Fruit fly (Drosophila melanogaster) whole organism, embryonic: ENCODE measurements around the gene CG42827.

ENCODE experiments used
- Asciz ChIP-seq: fragments of 200-800 bp; sonication (Bioruptor generic); optimal IDR thresholded peaks from 2 replicates; lab custom pipeline; 2017; ENCODE audit warnings: missing biosample characterization, mild to moderate bottlenecking, missing genetic modification characterization, missing genetic modification reagents
- Atf-2 ChIP-seq: fragments of 200-800 bp; sonication (Bioruptor generic); optimal IDR thresholded peaks from 2 replicates; lab custom pipeline; 2016; ENCODE audit warnings: missing biosample characterization, missing genetic modification characterization
- CG10209 ChIP-seq: fragments of 200-800 bp; sonication (Bioruptor generic); optimal IDR thresholded peaks from 3 replicates; lab custom pipeline; 2017; ENCODE audit warnings: missing biosample characterization, mild to moderate bottlenecking, missing genetic modification characterization, missing genetic modification reagents
- CG11695 ChIP-seq: fragments of 200-800 bp; sonication (Bioruptor generic); IDR thresholded peaks from 3 replicates; pipeline ENCODE4 v1.3.6; 2022; ENCODE audit warnings: missing biosample characterization, missing genetic modification characterization
- CG12155 ChIP-seq: fragments of 200-800 bp; sonication (Bioruptor generic); optimal IDR thresholded peaks from 3 replicates; lab custom pipeline; 2016; ENCODE audit warnings: missing biosample characterization, missing genetic modification characterization
- CG12236 ChIP-seq: fragments of 200-800 bp; sonication (Bioruptor generic); optimal IDR thresholded peaks from 2 replicates; lab custom pipeline; 2016; ENCODE audit warnings: missing biosample characterization, missing genetic modification characterization
- CG12391 ChIP-seq: fragments of 200-800 bp; sonication (Bioruptor generic); optimal IDR thresholded peaks from 3 replicates; lab custom pipeline; 2018; ENCODE audit warnings: missing biosample characterization, mild to moderate bottlenecking, missing genetic modification characterization, moderate library complexity
- CG12942 ChIP-seq: fragments of 200-800 bp; sonication (Bioruptor generic); optimal IDR thresholded peaks from 3 replicates; lab custom pipeline; 2016; ENCODE audit warnings: missing biosample characterization, missing genetic modification characterization
- CG14710 ChIP-seq: fragments of 200-800 bp; sonication (Bioruptor generic); optimal IDR thresholded peaks from 3 replicates; lab custom pipeline; 2019; ENCODE audit warnings: missing biosample characterization, mild to moderate bottlenecking, missing genetic modification characterization, moderate library complexity
- CG15601 ChIP-seq: fragments of 200-800 bp; sonication (Bioruptor generic); optimal IDR thresholded peaks from 3 replicates; lab custom pipeline; 2019; ENCODE audit warnings: missing biosample characterization, mild to moderate bottlenecking, missing genetic modification characterization, moderate library complexity
- CG16815 ChIP-seq: fragments of 200-800 bp; sonication (Bioruptor generic); optimal IDR thresholded peaks from 3 replicates; lab custom pipeline; 2017; ENCODE audit warnings: missing biosample characterization, mild to moderate bottlenecking, missing genetic modification characterization
- CG31441 ChIP-seq: fragments of 200-800 bp; sonication (Bioruptor generic); IDR thresholded peaks from 2 replicates; pipeline ENCODE4 v1.3.6; 2022; ENCODE audit warnings: missing biosample characterization, missing genetic modification characterization
- CG3407 ChIP-seq: fragments of 200-800 bp; sonication (Bioruptor generic); optimal IDR thresholded peaks from 2 replicates; lab custom pipeline; 2018; ENCODE audit warnings: missing biosample characterization, mild to moderate bottlenecking, missing genetic modification characterization
- CG3995 ChIP-seq: fragments of 200-800 bp; sonication (Bioruptor generic); optimal IDR thresholded peaks from 3 replicates; lab custom pipeline; 2016; ENCODE audit warnings: missing biosample characterization, missing genetic modification characterization
- CG5953 ChIP-seq: fragments of 200-800 bp; sonication (Bioruptor generic); IDR thresholded peaks from 2 replicates; pipeline ENCODE4 v1.3.6; 2022; ENCODE audit warnings: missing biosample characterization, missing genetic modification characterization
- CG6654 ChIP-seq: fragments of 200-800 bp; sonication (Bioruptor generic); optimal IDR thresholded peaks from 2 replicates; lab custom pipeline; 2017; ENCODE audit warnings: missing biosample characterization, mild to moderate bottlenecking, missing genetic modification characterization
- CG6689 ChIP-seq: fragments of 200-800 bp; sonication (Bioruptor generic); IDR thresholded peaks from 2 replicates; pipeline ENCODE4 v1.3.6; 2022; ENCODE audit warnings: missing biosample characterization, missing genetic modification characterization
- CG6854 ChIP-seq: fragments of 200-800 bp; sonication (Bioruptor generic); optimal IDR thresholded peaks from 3 replicates; lab custom pipeline; 2017; ENCODE audit warnings: missing biosample characterization, mild to moderate bottlenecking, missing genetic modification characterization
- CG8388 ChIP-seq: fragments of 200-800 bp; sonication (Bioruptor generic); optimal IDR thresholded peaks from 2 replicates; lab custom pipeline; 2019; ENCODE audit warnings: missing biosample characterization, mild to moderate bottlenecking, missing genetic modification characterization, moderate library complexity
- CG9437 ChIP-seq: fragments of 200-800 bp; sonication (Bioruptor generic); optimal IDR thresholded peaks from 2 replicates; lab custom pipeline; 2018; ENCODE audit warnings: missing biosample characterization, mild to moderate bottlenecking, missing genetic modification characterization
- CG9727 ChIP-seq: fragments of 200-800 bp; sonication (Bioruptor generic); optimal IDR thresholded peaks from 3 replicates; lab custom pipeline; 2017; ENCODE audit warnings: missing biosample characterization, mild to moderate bottlenecking, missing genetic modification characterization
- Camta ChIP-seq: fragments of 200-800 bp; sonication (Bioruptor generic); optimal IDR thresholded peaks from 2 replicates; lab custom pipeline; 2016; ENCODE audit warnings: missing biosample characterization, missing genetic modification characterization
- Dll ChIP-seq: fragments of 200-800 bp; sonication (Bioruptor generic); IDR thresholded peaks from 4 replicates; pipeline ENCODE4 v1.3.6; 2022; ENCODE audit warnings: missing biosample characterization, missing genetic modification characterization; ENCODE audit not compliant: partially characterized antibody
- Fer3 ChIP-seq: fragments of 200-800 bp; sonication (Bioruptor generic); optimal IDR thresholded peaks from 2 replicates; lab custom pipeline; 2018; ENCODE audit warnings: missing biosample characterization, mild to moderate bottlenecking, missing genetic modification characterization, moderate library complexity
- Hand ChIP-seq: fragments of 200-800 bp; sonication (Bioruptor generic); optimal IDR thresholded peaks from 2 replicates; lab custom pipeline; 2017; ENCODE audit warnings: mild to moderate bottlenecking, missing biosample characterization, missing genetic modification reagents, missing genetic modification characterization
- HmgD ChIP-seq: fragments of 200-800 bp; sonication (Bioruptor generic); optimal IDR thresholded peaks from 3 replicates; lab custom pipeline; 2016; ENCODE audit warnings: missing biosample characterization, missing genetic modification characterization
- Hr51 ChIP-seq, 2 experiments: fragments of 200-800 bp; sonication (Bioruptor generic); optimal IDR thresholded peaks; 2 replicates in 1 of 2; 3 replicates in 1 of 2; lab custom pipeline; 2016 to 2018; ENCODE audit warnings: missing biosample characterization in 2 of 2, missing genetic modification characterization in 2 of 2, mild to moderate bottlenecking in 1 of 2, moderate library complexity in 1 of 2
- NK7.1 ChIP-seq: fragments of 200-800 bp; sonication (Bioruptor generic); optimal IDR thresholded peaks from 3 replicates; lab custom pipeline; 2016; ENCODE audit warnings: missing biosample characterization, missing genetic modification characterization
- PHDP ChIP-seq: fragments of 200-800 bp; sonication (Bioruptor generic); optimal IDR thresholded peaks from 3 replicates; lab custom pipeline; 2018; ENCODE audit warnings: missing biosample characterization, mild to moderate bottlenecking, missing genetic modification characterization, moderate library complexity
- Sox100B ChIP-seq: fragments of 200-800 bp; sonication (Bioruptor generic); optimal IDR thresholded peaks from 3 replicates; lab custom pipeline; 2018; ENCODE audit warnings: missing biosample characterization, mild to moderate bottlenecking, missing genetic modification characterization
- Sry-β ChIP-seq: fragments of 200-800 bp; sonication (Bioruptor generic); optimal IDR thresholded peaks from 2 replicates; lab custom pipeline; 2018; ENCODE audit warnings: missing biosample characterization, mild to moderate bottlenecking, missing genetic modification characterization, moderate library complexity
- ase ChIP-seq: fragments of 200-800 bp; sonication (Bioruptor generic); IDR thresholded peaks from 3 replicates; pipeline ENCODE4 v1.3.6; 2022; ENCODE audit warnings: missing biosample characterization, missing genetic modification characterization
- az2 ChIP-seq: fragments of 200-800 bp; sonication (Bioruptor generic); optimal IDR thresholded peaks from 3 replicates; lab custom pipeline; 2016; ENCODE audit warnings: missing biosample characterization, missing genetic modification characterization
- bab2 ChIP-seq: fragments of 200-800 bp; sonication (Bioruptor generic); optimal IDR thresholded peaks from 2 replicates; lab custom pipeline; 2016; ENCODE audit warnings: missing biosample characterization, missing genetic modification characterization
- cg ChIP-seq: fragments of 200-800 bp; sonication (Bioruptor generic); optimal IDR thresholded peaks from 3 replicates; lab custom pipeline; 2019; ENCODE audit warnings: missing biosample characterization, mild to moderate bottlenecking, missing genetic modification characterization, moderate library complexity
- dan ChIP-seq: fragments of 200-800 bp; sonication (Bioruptor generic); IDR thresholded peaks from 2 replicates; pipeline ENCODE4 v1.3.6; 2022; ENCODE audit warnings: missing biosample characterization, missing genetic modification characterization
- dysf ChIP-seq: fragments of 200-800 bp; sonication (Bioruptor generic); IDR thresholded peaks from 3 replicates; pipeline ENCODE4 v1.3.6; 2022; ENCODE audit warnings: missing biosample characterization, missing genetic modification characterization
- grau ChIP-seq: fragments of 200-800 bp; optimal IDR thresholded peaks from 3 replicates; lab custom pipeline; 2019; ENCODE audit warnings: missing biosample characterization, mild to moderate bottlenecking, missing genetic modification characterization, moderate library complexity
- gsb-n ChIP-seq: fragments of 200-800 bp; sonication (Bioruptor generic); optimal IDR thresholded peaks from 3 replicates; lab custom pipeline; 2018; ENCODE audit warnings: missing biosample characterization, mild to moderate bottlenecking, missing genetic modification characterization
- gt ChIP-seq: fragments of 200-800 bp; sonication (Bioruptor generic); IDR thresholded peaks from 2 replicates; pipeline ENCODE4 v1.3.6; 2022; ENCODE audit warnings: missing biosample characterization, missing genetic modification characterization
- hkb ChIP-seq, 2 experiments: fragments of 200-800 bp in 1 of 2; fragments of >200 bp in 1 of 2; sonication (Bioruptor generic) in 1 of 2; IDR thresholded peaks in 1 of 2; optimal IDR thresholded peaks in 1 of 2; 2 replicates each; pipeline versions ENCODE4 v1.3.6 to Lab custom; 2017 to 2022; ENCODE audit warnings: missing biosample characterization in 1 of 2, missing genetic modification characterization in 1 of 2
- jing ChIP-seq: fragments of 200-800 bp; sonication (Bioruptor generic); optimal IDR thresholded peaks from 2 replicates; lab custom pipeline; 2018; ENCODE audit warnings: missing biosample characterization, mild to moderate bottlenecking, missing genetic modification characterization
- knrl ChIP-seq: fragments of 200-800 bp; sonication (Bioruptor generic); IDR thresholded peaks from 3 replicates; pipeline ENCODE4 v1.3.6; 2022; ENCODE audit warnings: missing biosample characterization, missing genetic modification characterization; ENCODE audit not compliant: partially characterized antibody
- lab ChIP-seq: fragments of 200-800 bp; sonication (Bioruptor generic); optimal IDR thresholded peaks from 3 replicates; lab custom pipeline; 2017; ENCODE audit warnings: missing biosample characterization, missing genetic modification characterization, mild to moderate bottlenecking, moderate library complexity, missing genetic modification reagents
- pum ChIP-seq: fragments of 200-800 bp; sonication (Bioruptor generic); optimal IDR thresholded peaks from 2 replicates; lab custom pipeline; 2016; ENCODE audit warnings: missing biosample characterization, missing genetic modification characterization
- salm ChIP-seq: fragments of 200-800 bp; sonication (Bioruptor generic); optimal IDR thresholded peaks from 2 replicates; lab custom pipeline; 2018; ENCODE audit warnings: missing biosample characterization, mild to moderate bottlenecking, missing genetic modification characterization
- zen ChIP-seq: fragments of 200-800 bp; sonication (Bioruptor generic); optimal IDR thresholded peaks from 3 replicates; lab custom pipeline; 2018; ENCODE audit warnings: missing biosample characterization, mild to moderate bottlenecking, missing genetic modification characterization, moderate library complexity

The CG42827 gene

dm6 chr3R:23332535-23333333 lies 40.0 kb upstream of the CG42827 start (continued):
- peak; percentile 34 for TF ChIP-seq jing (GFP tag; lab: Kevin White, UChicago)
- peak; percentile 26 for TF ChIP-seq Hand (GFP tag; lab: Kevin White, UChicago)
- peak; percentile 32 for TF ChIP-seq gsb-n
- no peak for TF ChIP-seq CG5953 (GFP tag; lab: Robert Waterston, UW)
- peak; percentile 19 for TF ChIP-seq pum (GFP tag; lab: Kevin White, UChicago)
- peak; percentile 30 for TF ChIP-seq CG6654 (GFP tag; lab: Kevin White, UChicago)
- no peak for TF ChIP-seq Sry-β
- no peak for TF ChIP-seq dan (GFP tag; lab: Robert Waterston, UW)
- peak; percentile 77 for TF ChIP-seq CG31441 (GFP tag; lab: Robert Waterston, UW)
- peak; percentile 5 for TF ChIP-seq CG12155 (GFP tag; lab: Kevin White, UChicago)
- TF ChIP-seq CG12942 (GFP tag; lab: Kevin White, UChicago), result peak; percentile 18
- peak; percentile 61 for TF ChIP-seq CG14710
- no peak for TF ChIP-seq Dll (GFP tag; lab: Robert Waterston, UW)
- TF ChIP-seq Camta (GFP tag; lab: Kevin White, UChicago), result peak; percentile 45
- peak; percentile 32 for TF ChIP-seq az2 (GFP tag; lab: Kevin White, UChicago)
- TF ChIP-seq CG3407 (GFP tag; lab: Kevin White, UChicago), result peak; percentile 40
- peak; percentile 65 for TF ChIP-seq CG12391 (tag; lab: Kevin White, UChicago)
- TF ChIP-seq CG15601 (tag; lab: Kevin White, UChicago), result peak; percentile 62
- peak; percentile 62 for TF ChIP-seq Fer3 (tag; lab: Kevin White, UChicago)
- no peak for TF ChIP-seq hkb (optimal IDR thresholded peaks at IDR 0.05; lab: Kevin White, UChicago)
- TF ChIP-seq hkb (GFP tag; IDR thresholded peaks at IDR 0.05; lab: Robert Waterston, UW), result peak; percentile 27; the same call in 1 of the 2 replicates
- TF ChIP-seq CG8388, result peak; percentile 43
- peak; percentile 11 for TF ChIP-seq CG3995
- peak; percentile 32 for TF ChIP-seq bab2 (GFP tag; lab: Kevin White, UChicago)
- TF ChIP-seq CG6689, result peak; percentile 56
- TF ChIP-seq Hr51 (GFP tag; optimal IDR thresholded peaks at IDR 0.05; lab: Kevin White, UChicago), result peak in 1 of 2 experiments; percentile 68
- peak; percentile 81 for TF ChIP-seq PHDP
- TF ChIP-seq salm (tag; lab: Kevin White, UChicago), result no peak
- peak; percentile 18 for TF ChIP-seq Atf-2 (GFP tag; lab: Kevin White, UChicago)
- no peak for TF ChIP-seq HmgD
- TF ChIP-seq zen, result peak; percentile 49
- TF ChIP-seq CG9727 (GFP tag; lab: Kevin White, UChicago), result peak; percentile 70
- TF ChIP-seq CG10209, result peak; percentile 56
- peak; percentile 72 for TF ChIP-seq lab (GFP tag; lab: Kevin White, UChicago)
- TF ChIP-seq CG11695 (GFP tag; lab: Robert Waterston, UW), result 0 out of 3 replicates have a peak, but pooled peaks have one; percentile 24
- peak; percentile 32 for TF ChIP-seq CG12236 (GFP tag; lab: Kevin White, UChicago)
- TF ChIP-seq NK7.1 (GFP tag; lab: Kevin White, UChicago), result no peak
- TF ChIP-seq CG9437, result peak; percentile 39
- TF ChIP-seq Sox100B (GFP tag; lab: Kevin White, UChicago), result peak; percentile 70
- TF ChIP-seq gt (GFP tag; lab: Robert Waterston, UW), result 0 out of 2 replicates have a peak, but pooled peaks have one; percentile 11
- no peak for TF ChIP-seq CG16815 (GFP tag; lab: Kevin White, UChicago)
- peak; percentile 71 for TF ChIP-seq cg (GFP tag; lab: Kevin White, UChicago)
- no peak for TF ChIP-seq ase (GFP tag; lab: Robert Waterston, UW)
- peak; percentile 79 for TF ChIP-seq Asciz (GFP tag; lab: Kevin White, UChicago)
- TF ChIP-seq knrl (GFP tag; lab: Robert Waterston, UW), result no peak
- peak; percentile 72 for TF ChIP-seq grau (tag; lab: Kevin White, UChicago)
- TF ChIP-seq dysf (GFP tag; lab: Robert Waterston, UW), result peak; percentile 56; the same call in 2 of the 3 replicates
- peak; percentile 62 for TF ChIP-seq CG6854 (GFP tag; lab: Kevin White, UChicago)
